Fruit fly (Drosophila melanogaster) S2 (cell line): Measurements from ENCODE around the gene tim.

Experiments used
- CG8478 ChIP-seq: fragments of >200 bp; optimal IDR thresholded peaks from 2 replicates; lab custom pipeline; 2018
- CTCF ChIP-seq, 2 experiments: fragments of >200 bp; optimal IDR thresholded peaks; 2 replicates each; lab custom pipeline; 2018

DNA sequence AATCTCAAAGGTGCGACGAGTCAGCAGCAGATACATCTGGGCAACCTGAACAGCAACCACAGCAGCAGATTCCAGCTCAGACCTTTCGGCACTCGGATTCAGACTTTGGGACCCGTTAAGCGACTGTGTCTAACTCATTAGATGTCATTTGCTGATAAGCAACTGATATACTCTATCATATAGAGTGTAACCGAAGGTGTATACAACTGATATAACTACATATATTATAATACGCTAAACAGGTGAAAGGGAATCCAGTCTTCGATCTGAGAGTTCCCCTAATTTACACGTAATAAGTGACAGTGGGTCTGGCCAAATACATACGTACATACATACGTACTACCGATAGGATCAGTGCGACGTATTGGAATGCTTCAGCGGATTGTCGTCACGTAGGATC is 42.7 kb upstream of the tim start:
- TF ChIP-seq CTCF (optimal IDR thresholded peaks at IDR 0.05; lab: Kevin White, UChicago) (no peak), CG8478 (no peak)
